Fruit fly (Drosophila melanogaster) whole organism, embryonic: ENCODE measurements around the gene Mlp84B.

Experiments
- Ada2b ChIP-seq: fragments of 200-800 bp; sonication (Bioruptor generic); IDR thresholded peaks from 2 replicates; pipeline ENCODE4 v1.3.6; 2022; ENCODE audit warnings: missing biosample characterization, missing genetic modification characterization
- Awh ChIP-seq: fragments of 200-800 bp; sonication (Bioruptor generic); IDR thresholded peaks from 2 replicates; pipeline ENCODE4, ENCODE4 v1.3.6; 2022; ENCODE audit warnings: missing biosample characterization, missing genetic modification characterization
- BtbVII ChIP-seq: fragments of 200-800 bp; sonication (Bioruptor generic); optimal IDR thresholded peaks from 3 replicates; lab custom pipeline; 2017; ENCODE audit warnings: missing biosample characterization, mild to moderate bottlenecking, missing genetic modification characterization
- CG10267 ChIP-seq: fragments of 200-800 bp; sonication (Bioruptor generic); optimal IDR thresholded peaks from 2 replicates; lab custom pipeline; 2018; ENCODE audit warnings: missing biosample characterization, mild to moderate bottlenecking, missing genetic modification characterization, moderate library complexity
- CG10959 ChIP-seq: fragments of 200-800 bp; sonication (Bioruptor generic); IDR thresholded peaks from 2 replicates; pipeline ENCODE4 v1.3.6; 2022; ENCODE audit warnings: missing biosample characterization, missing genetic modification characterization
- CG10979 ChIP-seq: fragments of 200-800 bp; sonication (Bioruptor generic); optimal IDR thresholded peaks from 2 replicates; lab custom pipeline; 2018; ENCODE audit warnings: missing biosample characterization, mild to moderate bottlenecking, missing genetic modification characterization, moderate library complexity
- CG11085 ChIP-seq: fragments of 200-800 bp; sonication (Bioruptor generic); IDR thresholded peaks from 2 replicates; pipeline ENCODE4 v1.3.6; 2022; ENCODE audit warnings: missing biosample characterization, missing genetic modification characterization
- CG11723 ChIP-seq: fragments of 200-800 bp; sonication (Bioruptor generic); optimal IDR thresholded peaks from 2 replicates; lab custom pipeline; 2017; ENCODE audit warnings: missing biosample characterization, mild to moderate bottlenecking, missing genetic modification characterization
- CG12769 ChIP-seq: fragments of 200-800 bp; sonication (Bioruptor generic); optimal IDR thresholded peaks from 2 replicates; lab custom pipeline; 2019; ENCODE audit warnings: missing biosample characterization, mild to moderate bottlenecking, missing genetic modification characterization, moderate library complexity
- CG15269 ChIP-seq: fragments of 200-800 bp; sonication (Bioruptor generic); optimal IDR thresholded peaks from 2 replicates; lab custom pipeline; 2018; ENCODE audit warnings: missing biosample characterization, mild to moderate bottlenecking, missing genetic modification characterization, moderate library complexity
- CG1529 ChIP-seq: fragments of 200-800 bp; sonication (Bioruptor generic); optimal IDR thresholded peaks from 3 replicates; lab custom pipeline; 2018; ENCODE audit warnings: missing biosample characterization, missing genetic modification characterization
- CG1792 ChIP-seq: fragments of 200-800 bp; sonication (Bioruptor generic); optimal IDR thresholded peaks from 2 replicates; lab custom pipeline; 2016; ENCODE audit warnings: missing biosample characterization, missing genetic modification characterization
- CG18011 ChIP-seq: fragments of 200-800 bp; sonication (Bioruptor generic); optimal IDR thresholded peaks from 2 replicates; lab custom pipeline; 2017; ENCODE audit warnings: missing biosample characterization, missing genetic modification characterization, mild to moderate bottlenecking, moderate library complexity, missing genotype
- CG31365 ChIP-seq: fragments of 200-800 bp; sonication (Bioruptor generic); optimal IDR thresholded peaks from 2 replicates; lab custom pipeline; 2018; ENCODE audit warnings: missing biosample characterization, mild to moderate bottlenecking, missing genetic modification characterization
- CG31441 ChIP-seq: fragments of 200-800 bp; sonication (Bioruptor generic); IDR thresholded peaks from 2 replicates; pipeline ENCODE4 v1.3.6; 2022; ENCODE audit warnings: missing biosample characterization, missing genetic modification characterization
- CG6813 ChIP-seq: fragments of 200-800 bp; sonication (Bioruptor generic); optimal IDR thresholded peaks from 2 replicates; lab custom pipeline; 2017; ENCODE audit warnings: missing biosample characterization, missing genetic modification characterization, mild to moderate bottlenecking, moderate library complexity, missing genetic modification reagents
- CG6854 ChIP-seq: fragments of 200-800 bp; sonication (Bioruptor generic); optimal IDR thresholded peaks from 3 replicates; lab custom pipeline; 2017; ENCODE audit warnings: missing biosample characterization, mild to moderate bottlenecking, missing genetic modification characterization
- CG9609 ChIP-seq: fragments of 200-800 bp; sonication (Bioruptor generic); optimal IDR thresholded peaks from 3 replicates; lab custom pipeline; 2016; ENCODE audit warnings: missing biosample characterization, missing genetic modification characterization
- Dad ChIP-seq: fragments of 200-800 bp; sonication (Bioruptor generic); optimal IDR thresholded peaks from 3 replicates; lab custom pipeline; 2016; ENCODE audit warnings: missing biosample characterization, missing genetic modification characterization
- Deaf1 ChIP-seq: fragments of 200-800 bp; optimal IDR thresholded peaks from 3 replicates; lab custom pipeline; 2019; ENCODE audit warnings: missing biosample characterization, mild to moderate bottlenecking, missing genetic modification characterization, moderate library complexity
- Drgx ChIP-seq: fragments of 200-800 bp; sonication (Bioruptor generic); IDR thresholded peaks from 2 replicates; pipeline ENCODE4 v1.3.6; 2022; ENCODE audit warnings: missing biosample characterization, missing genetic modification characterization
- ERR ChIP-seq: fragments of 200-800 bp; sonication (Bioruptor generic); optimal IDR thresholded peaks from 2 replicates; lab custom pipeline; 2016; ENCODE audit warnings: missing biosample characterization, missing genetic modification characterization
- H15 ChIP-seq: fragments of 200-800 bp; sonication (Bioruptor generic); IDR thresholded peaks from 3 replicates; pipeline ENCODE4 v1.3.6; 2022; ENCODE audit warnings: missing biosample characterization, missing genetic modification characterization
- Hr3 ChIP-seq: fragments of 200-800 bp; sonication (Bioruptor generic); optimal IDR thresholded peaks from 3 replicates; lab custom pipeline; 2016; ENCODE audit warnings: missing biosample characterization, missing genetic modification characterization
- Max ChIP-seq: fragments of 200-800 bp; sonication (Bioruptor generic); optimal IDR thresholded peaks from 2 replicates; lab custom pipeline; 2016; ENCODE audit warnings: missing biosample characterization, mild to moderate bottlenecking, missing genetic modification characterization
- NK7.1 ChIP-seq: fragments of 200-800 bp; sonication (Bioruptor generic); optimal IDR thresholded peaks from 3 replicates; lab custom pipeline; 2016; ENCODE audit warnings: missing biosample characterization, missing genetic modification characterization
- Opbp ChIP-seq: fragments of 200-800 bp; sonication (Bioruptor generic); IDR thresholded peaks from 3 replicates; pipeline ENCODE4 v1.3.6; 2022; ENCODE audit warnings: missing biosample characterization, missing genetic modification characterization; ENCODE audit not compliant: partially characterized antibody
- PHDP ChIP-seq: fragments of 200-800 bp; sonication (Bioruptor generic); optimal IDR thresholded peaks from 3 replicates; lab custom pipeline; 2018; ENCODE audit warnings: missing biosample characterization, mild to moderate bottlenecking, missing genetic modification characterization, moderate library complexity
- Poxn ChIP-seq: fragments of 200-800 bp; sonication (Bioruptor generic); IDR thresholded peaks from 2 replicates; pipeline ENCODE4 v1.3.6; 2022; ENCODE audit warnings: missing biosample characterization, missing genetic modification characterization
- Taf1 ChIP-seq: fragments of 200-800 bp; sonication (Bioruptor generic); IDR thresholded peaks from 2 replicates; pipeline ENCODE4 v1.3.6; 2022; ENCODE audit warnings: missing biosample characterization, missing genetic modification characterization
- Vsx1 ChIP-seq: fragments of 200-800 bp; sonication (Bioruptor generic); optimal IDR thresholded peaks from 2 replicates; lab custom pipeline; 2017; ENCODE audit warnings: missing biosample characterization, mild to moderate bottlenecking, missing genetic modification characterization, missing genetic modification reagents
- al ChIP-seq: fragments of 200-800 bp; sonication (Bioruptor generic); IDR thresholded peaks from 2 replicates; pipeline ENCODE4 v1.3.6; 2022; ENCODE audit warnings: missing biosample characterization, missing genetic modification characterization
- chif ChIP-seq, 2 experiments: fragments of 200-800 bp; sonication (Bioruptor generic); optimal IDR thresholded peaks; 3 replicates each; lab custom pipeline; 2016; ENCODE audit warnings: missing biosample characterization in 2 of 2, missing genetic modification characterization in 2 of 2
- corto ChIP-seq: fragments of 200-800 bp; sonication (Bioruptor generic); optimal IDR thresholded peaks from 2 replicates; lab custom pipeline; 2016; ENCODE audit warnings: missing biosample characterization, mild to moderate bottlenecking, missing genetic modification characterization, moderate library complexity
- croc ChIP-seq: fragments of 200-800 bp; sonication (Bioruptor generic); conservative IDR thresholded peaks from 3 replicates; pipeline ENCODE4 v1.3.6; 2022; ENCODE audit warnings: missing biosample characterization, missing genetic modification characterization
- dati ChIP-seq: fragments of 200-800 bp; sonication (Bioruptor generic); IDR thresholded peaks from 2 replicates; pipeline ENCODE4 v1.3.6; 2022; ENCODE audit warnings: missing biosample characterization, missing genetic modification characterization
- disco-r ChIP-seq: fragments of 200-800 bp; sonication (Bioruptor generic); optimal IDR thresholded peaks from 2 replicates; lab custom pipeline; 2016; ENCODE audit warnings: missing biosample characterization, missing genetic modification characterization
- dmrt11E ChIP-seq: fragments of 200-800 bp; sonication (Bioruptor generic); optimal IDR thresholded peaks from 3 replicates; lab custom pipeline; 2018; ENCODE audit warnings: missing biosample characterization, mild to moderate bottlenecking, missing genetic modification characterization, moderate library complexity
- dpn ChIP-seq, 2 experiments: fragments of 200-800 bp; sonication (Bioruptor generic); optimal IDR thresholded peaks; 3 replicates each; lab custom pipeline; 2016; ENCODE audit warnings: missing biosample characterization in 2 of 2, missing genetic modification characterization in 2 of 2
- en ChIP-seq: fragments of 200-800 bp; sonication (Bioruptor generic); optimal IDR thresholded peaks from 2 replicates; lab custom pipeline; 2016; ENCODE audit warnings: missing biosample characterization, missing genetic modification characterization
- fd3F ChIP-seq: fragments of 200-800 bp; sonication (Bioruptor generic); optimal IDR thresholded peaks from 2 replicates; lab custom pipeline; 2018; ENCODE audit warnings: missing biosample characterization, mild to moderate bottlenecking, missing genetic modification characterization, moderate library complexity
- lab ChIP-seq: fragments of 200-800 bp; sonication (Bioruptor generic); optimal IDR thresholded peaks from 3 replicates; lab custom pipeline; 2017; ENCODE audit warnings: missing biosample characterization, missing genetic modification characterization, mild to moderate bottlenecking, moderate library complexity, missing genetic modification reagents
- nmo ChIP-seq: fragments of 200-800 bp; sonication (Bioruptor generic); optimal IDR thresholded peaks from 2 replicates; lab custom pipeline; 2018; ENCODE audit warnings: missing biosample characterization, mild to moderate bottlenecking, missing genetic modification characterization, moderate library complexity
- pnt ChIP-seq: fragments of 200-800 bp; sonication (Bioruptor generic); optimal IDR thresholded peaks from 3 replicates; lab custom pipeline; 2016; ENCODE audit warnings: missing biosample characterization, missing genetic modification characterization
- ranshi ChIP-seq: fragments of 200-800 bp; sonication (Bioruptor generic); IDR thresholded peaks from 2 replicates; pipeline ENCODE4 v1.3.6; 2022; ENCODE audit warnings: missing biosample characterization, missing genetic modification characterization
- salm ChIP-seq: fragments of 200-800 bp; sonication (Bioruptor generic); optimal IDR thresholded peaks from 2 replicates; lab custom pipeline; 2018; ENCODE audit warnings: missing biosample characterization, mild to moderate bottlenecking, missing genetic modification characterization
- sd ChIP-seq: fragments of 200-800 bp; sonication (Bioruptor generic); optimal IDR thresholded peaks from 3 replicates; lab custom pipeline; 2018; ENCODE audit warnings: missing biosample characterization, mild to moderate bottlenecking, missing genetic modification characterization, moderate library complexity
- slbo ChIP-seq: fragments of 200-800 bp; sonication (Bioruptor generic); IDR thresholded peaks from 2 replicates; pipeline ENCODE4 v1.3.6; 2022; ENCODE audit warnings: missing biosample characterization, missing genetic modification characterization
- sna ChIP-seq: fragments of 200-800 bp; sonication (Bioruptor generic); IDR thresholded peaks from 2 replicates; pipeline ENCODE4 v1.3.6; 2022; ENCODE audit warnings: missing biosample characterization, missing genetic modification characterization; ENCODE audit not compliant: partially characterized antibody
- usp ChIP-seq: fragments of >200 bp; optimal IDR thresholded peaks from 2 replicates; lab custom pipeline; 2017; ENCODE audit warnings: missing biosample characterization, missing genetic modification characterization
- z ChIP-seq: fragments of 200-800 bp; sonication (Bioruptor generic); IDR thresholded peaks from 3 replicates; pipeline ENCODE4 v1.3.6; 2022; ENCODE audit warnings: missing biosample characterization, missing genetic modification characterization
- zfh1 ChIP-seq: fragments of 200-800 bp; sonication (Bioruptor generic); IDR thresholded peaks from 3 replicates; pipeline ENCODE4 v1.3.6; 2022; ENCODE audit warnings: missing biosample characterization, missing genetic modification characterization

Gene Mlp84B

dm6 chr3R:7093592-7093991 is 23.9 kb downstream of the Mlp84B start (continued):
- TF ChIP-seq Awh (GFP tag; lab: Robert Waterston, UW) = no peak
- TF ChIP-seq Opbp = no peak
- TF ChIP-seq CG11723 (GFP tag; lab: Kevin White, UChicago) = no peak
- TF ChIP-seq CG11085 (GFP tag; lab: Robert Waterston, UW) = no peak
- TF ChIP-seq pnt (GFP tag; lab: Kevin White, UChicago) = no peak
- TF ChIP-seq dati (GFP tag; lab: Robert Waterston, UW) = no peak
- TF ChIP-seq NK7.1 (GFP tag; lab: Kevin White, UChicago) = no peak
- TF ChIP-seq usp = no peak
- no peak for TF ChIP-seq Dad (GFP tag; lab: Kevin White, UChicago)
- no peak for TF ChIP-seq sd (tag; lab: Kevin White, UChicago)
- TF ChIP-seq CG31365 (tag; lab: Kevin White, UChicago) = no peak
- peak; percentile 18 for TF ChIP-seq dmrt11E
- TF ChIP-seq Vsx1 (GFP tag; lab: Kevin White, UChicago) = no peak
- TF ChIP-seq CG10267 (tag; lab: Kevin White, UChicago) = peak; percentile 29
- peak; percentile 22 for TF ChIP-seq CG10979 (tag; lab: Kevin White, UChicago)
- TF ChIP-seq corto = no peak
- TF ChIP-seq dpn (GFP tag; optimal IDR thresholded peaks at IDR 0.05; lab: Kevin White, UChicago) = peak in 1 of 2 experiments; percentile 10
- TF ChIP-seq croc (GFP tag; lab: Robert Waterston, UW) = no peak
- no peak for TF ChIP-seq CG10959 (GFP tag; lab: Robert Waterston, UW)
- TF ChIP-seq CG1529 (GFP tag; lab: Kevin White, UChicago) = no peak
- no peak for TF ChIP-seq sna (GFP tag; lab: Robert Waterston, UW)
- no peak for TF ChIP-seq Hr3 (GFP tag; lab: Kevin White, UChicago)
- TF ChIP-seq CG15269 (tag; lab: Kevin White, UChicago) = no peak
- TF ChIP-seq CG31441 (GFP tag; lab: Robert Waterston, UW) = peak; percentile 71
- TF ChIP-seq CG18011 (GFP tag; lab: Kevin White, UChicago) = no peak
- TF ChIP-seq Ada2b (GFP tag; lab: Robert Waterston, UW) = no peak
- no peak for TF ChIP-seq CG12769 (tag; lab: Kevin White, UChicago)
- no peak for TF ChIP-seq salm (tag; lab: Kevin White, UChicago)
- TF ChIP-seq Max = peak; percentile 24
- TF ChIP-seq ranshi = no peak
- TF ChIP-seq Taf1 (GFP tag; lab: Robert Waterston, UW) = 0 out of 2 replicates have a peak, but pooled peaks have one; percentile 9
- TF ChIP-seq CG9609 (GFP tag; lab: Kevin White, UChicago) = no peak
- no peak for TF ChIP-seq al
- TF ChIP-seq en (GFP tag; lab: Kevin White, UChicago) = no peak
- no peak for TF ChIP-seq ERR (GFP tag; lab: Kevin White, UChicago)
- no peak for TF ChIP-seq Deaf1 (tag; lab: Kevin White, UChicago)
- no peak for TF ChIP-seq zfh1 (GFP tag; lab: Robert Waterston, UW)
- no peak for TF ChIP-seq CG6854 (GFP tag; lab: Kevin White, UChicago)
- peak; percentile 32 for TF ChIP-seq nmo
- no peak for TF ChIP-seq PHDP
- TF ChIP-seq CG6813 (GFP tag; lab: Kevin White, UChicago) = no peak
- no peak for TF ChIP-seq lab (GFP tag; lab: Kevin White, UChicago)
- TF ChIP-seq H15 (GFP tag; lab: Robert Waterston, UW) = peak; percentile 50; the same call in 1 of the 3 replicates
- TF ChIP-seq fd3F (GFP tag; lab: Kevin White, UChicago) = no peak
- TF ChIP-seq Drgx (GFP tag; lab: Robert Waterston, UW) = no peak
- no peak for TF ChIP-seq chif (GFP tag; optimal IDR thresholded peaks at IDR 0.05; lab: Kevin White, UChicago)
- TF ChIP-seq slbo (GFP tag; lab: Robert Waterston, UW) = peak; percentile 61
- no peak for TF ChIP-seq z
- no peak for TF ChIP-seq CG1792 (GFP tag; lab: Kevin White, UChicago)
- TF ChIP-seq Poxn (GFP tag; lab: Robert Waterston, UW) = no peak
- TF ChIP-seq disco-r = no peak
- no peak for TF ChIP-seq BtbVII (GFP tag; lab: Kevin White, UChicago)
